Worm (Caenorhabditis elegans) whole organism, L4/young adult: ENCODE results near the gene vwa-8.

ENCODE experiments used
- W03F9.2 ChIP-seq: fragments of 150-350 bp; optimal IDR thresholded peaks from 2 replicates; lab custom pipeline; 2014; ENCODE audit warnings: missing biosample characterization, missing genetic modification characterization
- dao-5 ChIP-seq: sonication (generic microtip); optimal IDR thresholded peaks from 2 replicates; lab custom pipeline; 2016; ENCODE audit warnings: missing genotype, missing genetic modification characterization, moderate library complexity, missing compliant biosample characterization
- him-1 ChIP-seq: sonication (generic microtip); optimal IDR thresholded peaks from 2 replicates; lab custom pipeline; 2016; ENCODE audit warnings: missing genotype, missing genetic modification reagents, missing genetic modification characterization, missing compliant biosample characterization

ce11 chrX:13009645-13010044, 18.4 kb downstream of the vwa-8 start:
- no peak for TF ChIP-seq him-1 (tag; lab: Kevin White, UChicago)
- TF ChIP-seq W03F9.2 (tag; lab: Kevin White, UChicago): no peak
- TF ChIP-seq dao-5: no peak
